Worm (Caenorhabditis elegans) whole organism, L2 larva: ENCODE results near the gene R09H10.7.

Source experiments
- ceh-16 ChIP-seq: fragments of 150-350 bp; optimal IDR thresholded peaks from 2 replicates; lab custom pipeline; 2014; ENCODE audit warnings: missing biosample characterization, missing genetic modification characterization
- gmeb-1 ChIP-seq: fragments of 150-350 bp; optimal IDR thresholded peaks from 2 replicates; lab custom pipeline; 2014; ENCODE audit warnings: missing biosample characterization, missing genetic modification characterization
- lin-13 ChIP-seq: fragments of 150-350 bp; optimal IDR thresholded peaks from 2 replicates; lab custom pipeline; 2014; ENCODE audit warnings: missing biosample characterization, missing genetic modification reagents, missing genetic modification characterization
- nhr-77 ChIP-seq: fragments of 150-350 bp; optimal IDR thresholded peaks from 2 replicates; lab custom pipeline; 2014; ENCODE audit warnings: missing biosample characterization, missing genetic modification characterization

DNA sequence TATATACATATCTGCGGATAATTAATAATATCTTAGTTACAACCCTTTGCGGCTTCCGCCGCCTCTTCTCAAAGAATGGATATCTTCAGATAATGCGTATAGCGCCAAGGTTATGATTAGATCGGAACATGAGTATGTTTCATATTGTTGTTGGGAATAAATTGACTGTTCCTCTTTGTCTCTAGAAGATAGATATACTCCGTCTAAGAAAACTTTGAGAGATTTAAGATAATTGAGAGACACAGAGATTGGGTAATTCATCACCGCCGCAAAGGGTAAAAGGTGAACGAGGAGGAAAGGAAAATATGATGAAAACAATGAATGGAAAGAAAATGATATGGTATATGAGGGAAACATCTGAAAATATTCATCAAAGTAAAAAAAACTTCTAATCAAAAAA lies 44.3 kb upstream of the R09H10.7 start:
- TF ChIP-seq lin-13 (GFP tag; lab: Kevin White, UChicago), result no peak
- TF ChIP-seq nhr-77 (tag; lab: Kevin White, UChicago), result no peak
- no peak for TF ChIP-seq ceh-16 (tag; lab: Kevin White, UChicago)
- TF ChIP-seq gmeb-1 (tag; lab: Kevin White, UChicago), result no peak
